Worm (Caenorhabditis elegans) whole organism, young adult: ENCODE results near the gene Y75B8A.18.
A peak's percentile ranks its signal among the peaks of the same experiment; 100 is the strongest.

Source experiments
- B0019.2 ChIP-seq: fragments of 200-800 bp; sonication (Bioruptor generic); conservative IDR thresholded peaks from 2 replicates; pipeline ENCODE4 v1.3.6; 2022; ENCODE audit warnings: missing genetic modification reagents, missing genetic modification characterization, missing compliant biosample characterization
- B0035.1 ChIP-seq: sonication (generic microtip); optimal IDR thresholded peaks from 2 replicates; lab custom pipeline; 2016; ENCODE audit warnings: missing genetic modification characterization, mild to moderate bottlenecking, missing compliant biosample characterization, missing genotype, missing genetic modification reagents
- B0336.3 ChIP-seq: fragments of 200-800 bp; sonication (Bioruptor generic); IDR thresholded peaks from 2 replicates; pipeline ENCODE4 v1.3.6; 2022; ENCODE audit warnings: missing genetic modification characterization, missing compliant biosample characterization
- C06A6.2 ChIP-seq: fragments of 200-800 bp; sonication (Bioruptor generic); conservative IDR thresholded peaks from 2 replicates; pipeline ENCODE4 v1.3.6; 2022; ENCODE audit warnings: missing genetic modification characterization, missing compliant biosample characterization
- C17E4.6 ChIP-seq: fragments of 200-800 bp; sonication (Bioruptor generic); IDR thresholded peaks from 2 replicates; pipeline ENCODE4 v1.3.6; 2022; ENCODE audit warnings: missing genetic modification reagents, missing genetic modification characterization, missing compliant biosample characterization
- F33H1.4 ChIP-seq: fragments of 200-800 bp; sonication (Bioruptor generic); IDR thresholded peaks from 2 replicates; pipeline ENCODE4 v1.3.6; 2022; ENCODE audit warnings: missing genetic modification reagents, missing genetic modification characterization, missing compliant biosample characterization
- F37B4.10 ChIP-seq: fragments of 200-800 bp; sonication (Bioruptor generic); IDR thresholded peaks from 2 replicates; pipeline ENCODE4 v1.3.6; 2022; ENCODE audit warnings: missing genetic modification characterization, missing compliant biosample characterization
- F52B5.7 ChIP-seq: sonication (generic microtip); optimal IDR thresholded peaks from 2 replicates; lab custom pipeline; 2016; ENCODE audit warnings: mild to moderate bottlenecking, missing genetic modification characterization, missing compliant biosample characterization
- F55B11.4 ChIP-seq: sonication (generic microtip); optimal IDR thresholded peaks from 2 replicates; lab custom pipeline; 2016; ENCODE audit warnings: missing compliant biosample characterization, missing genetic modification characterization, borderline replicate concordance; ENCODE audit not compliant: insufficient read depth
- F57A8.1 ChIP-seq: fragments of 200-800 bp; sonication (Bioruptor generic); optimal IDR thresholded peaks from 2 replicates; lab custom pipeline; 2018; ENCODE audit warnings: mild to moderate bottlenecking, missing genetic modification characterization, moderate library complexity, missing compliant biosample characterization
- Y67H2A.10 ChIP-seq: fragments of 200-800 bp; sonication (Bioruptor generic); conservative IDR thresholded peaks from 2 replicates; pipeline ENCODE4 v1.3.6; 2022; ENCODE audit warnings: missing genetic modification reagents, missing genetic modification characterization, missing compliant biosample characterization
- Y79H2A.3 ChIP-seq: fragments of 200-800 bp; sonication (Bioruptor generic); conservative IDR thresholded peaks from 2 replicates; pipeline ENCODE4 v1.3.6; 2022; ENCODE audit warnings: missing genetic modification reagents, missing genetic modification characterization, missing compliant biosample characterization
- Y95B8A.8 ChIP-seq: fragments of 200-800 bp; sonication (Bioruptor generic); IDR thresholded peaks from 2 replicates; pipeline ENCODE4 v1.3.6; 2022; ENCODE audit warnings: missing genetic modification reagents, missing genetic modification characterization, missing compliant biosample characterization
- ZK185.1 ChIP-seq: sonication (generic microtip); optimal IDR thresholded peaks from 2 replicates; lab custom pipeline; 2016; ENCODE audit warnings: mild to moderate bottlenecking, missing genetic modification characterization, missing compliant biosample characterization; ENCODE audit not compliant: poor library complexity, severe bottlenecking
- akir-1 ChIP-seq: fragments of 200-800 bp; sonication (Bioruptor generic); optimal IDR thresholded peaks from 2 replicates; lab custom pipeline; 2018; ENCODE audit warnings: mild to moderate bottlenecking, missing genetic modification characterization, moderate library complexity, missing compliant biosample characterization
- ama-1 ChIP-seq, 3 experiments: fragments of 150-350 bp in 1 of 3; sonication (generic microtip) in 2 of 3; optimal IDR thresholded peaks; 2 replicates each; lab custom pipeline; 2014 to 2018; ENCODE audit warnings: missing biosample characterization in 2 of 3, missing genetic modification characterization in 2 of 3, missing genetic modification reagents in 2 of 3
- atf-7 ChIP-seq: sonication (generic microtip); optimal IDR thresholded peaks from 2 replicates; lab custom pipeline; 2017; ENCODE audit warnings: mild to moderate bottlenecking, missing genetic modification characterization, missing compliant biosample characterization
- ceh-79 ChIP-seq: sonication (generic microtip); optimal IDR thresholded peaks from 2 replicates; lab custom pipeline; 2017; ENCODE audit warnings: mild to moderate bottlenecking, missing genetic modification characterization, missing compliant biosample characterization
- chd-7 ChIP-seq: sonication (generic microtip); optimal IDR thresholded peaks from 2 replicates; lab custom pipeline; 2016; ENCODE audit warnings: mild to moderate bottlenecking, missing genetic modification characterization, moderate library complexity, missing compliant biosample characterization
- dox-1 ChIP-seq: fragments of 200-800 bp; sonication (Bioruptor generic); IDR thresholded peaks from 2 replicates; pipeline ENCODE4 v1.3.6; 2022; ENCODE audit warnings: missing genetic modification reagents, missing genetic modification characterization, missing compliant biosample characterization
- dpff-1 ChIP-seq: sonication (generic microtip); optimal IDR thresholded peaks from 2 replicates; lab custom pipeline; 2017; ENCODE audit warnings: mild to moderate bottlenecking, missing genetic modification characterization, missing compliant biosample characterization
- dpl-1 ChIP-seq: fragments of 150-350 bp; optimal IDR thresholded peaks from 2 replicates; lab custom pipeline; 2014; ENCODE audit warnings: missing biosample characterization, missing genetic modification reagents, missing genetic modification characterization
- efl-1 ChIP-seq: fragments of 150-350 bp; optimal IDR thresholded peaks from 2 replicates; lab custom pipeline; 2014; ENCODE audit warnings: missing biosample characterization, missing genetic modification reagents, missing genetic modification characterization
- egl-18 ChIP-seq: fragments of 200-800 bp; sonication (Bioruptor generic); IDR thresholded peaks from 2 replicates; pipeline ENCODE4 v1.3.6; 2022; ENCODE audit warnings: missing genetic modification reagents, missing genetic modification characterization, missing compliant biosample characterization
- egrh-3 ChIP-seq: fragments of 200-800 bp; sonication (Bioruptor generic); IDR thresholded peaks from 2 replicates; pipeline ENCODE4 v1.3.6; 2022; ENCODE audit warnings: missing genetic modification reagents, missing genetic modification characterization, missing compliant biosample characterization
- him-1 ChIP-seq: sonication (generic microtip); optimal IDR thresholded peaks from 2 replicates; lab custom pipeline; 2016; ENCODE audit warnings: missing genotype, missing genetic modification reagents, missing genetic modification characterization, missing compliant biosample characterization
- hmg-20 ChIP-seq: fragments of 200-800 bp; sonication (Bioruptor generic); IDR thresholded peaks from 2 replicates; pipeline ENCODE4 v1.3.6; 2022; ENCODE audit warnings: missing genetic modification reagents, missing genetic modification characterization, missing compliant biosample characterization
- hsf-1 ChIP-seq: fragments of 200-800 bp; sonication (Bioruptor generic); IDR thresholded peaks from 2 replicates; pipeline ENCODE4 v1.3.6; 2022; ENCODE audit warnings: missing genetic modification reagents, missing genetic modification characterization, missing compliant biosample characterization
- lag-1 ChIP-seq: fragments of 200-800 bp; sonication (Bioruptor generic); IDR thresholded peaks from 2 replicates; pipeline ENCODE4 v1.3.6; 2022; ENCODE audit warnings: missing genetic modification reagents, missing genetic modification characterization, missing compliant biosample characterization
- let-607 ChIP-seq, 2 experiments: fragments of 200-800 bp in 1 of 2; sonication (Bioruptor generic) in 1 of 2; sonication (generic microtip) in 1 of 2; optimal IDR thresholded peaks; 2 replicates each; lab custom pipeline; 2016 to 2018; ENCODE audit warnings: mild to moderate bottlenecking in 2 of 2, missing compliant biosample characterization in 2 of 2, missing genetic modification characterization in 2 of 2, moderate library complexity in 2 of 2, missing genotype in 1 of 2
- lin-26 ChIP-seq: fragments of 200-800 bp; sonication (Bioruptor generic); IDR thresholded peaks from 2 replicates; pipeline ENCODE4 v1.3.6; 2022; ENCODE audit warnings: missing genetic modification reagents, missing genetic modification characterization, missing compliant biosample characterization
- lin-35 ChIP-seq, 3 experiments: fragments of 150-350 bp in 2 of 3; sonication (generic microtip) in 1 of 3; optimal IDR thresholded peaks; 2 replicates each; lab custom pipeline; 2014 to 2018; ENCODE audit warnings: missing biosample characterization in 3 of 3, missing genetic modification characterization in 3 of 3, missing genetic modification reagents in 3 of 3
- lin-40 ChIP-seq: sonication (generic microtip); optimal IDR thresholded peaks from 2 replicates; lab custom pipeline; 2016; ENCODE audit warnings: missing genetic modification characterization, mild to moderate bottlenecking, missing compliant biosample characterization, missing genotype, missing genetic modification reagents
- lin-54 ChIP-seq: fragments of 200-800 bp; sonication (Bioruptor generic); optimal IDR thresholded peaks from 2 replicates; lab custom pipeline; 2018; ENCODE audit warnings: mild to moderate bottlenecking, missing genetic modification characterization, missing compliant biosample characterization
- madf-3 ChIP-seq: fragments of 200-800 bp; sonication (Bioruptor generic); IDR thresholded peaks from 2 replicates; pipeline ENCODE4 v1.3.6; 2022; ENCODE audit warnings: missing genetic modification reagents, missing genetic modification characterization, missing compliant biosample characterization
- madf-6 ChIP-seq: fragments of 200-800 bp; sonication (Bioruptor generic); IDR thresholded peaks from 2 replicates; pipeline ENCODE4 v1.3.6; 2022; ENCODE audit warnings: missing genetic modification reagents, missing genetic modification characterization, missing compliant biosample characterization
- mcd-1 ChIP-seq: fragments of 200-800 bp; sonication (Bioruptor generic); IDR thresholded peaks from 2 replicates; pipeline ENCODE4 v1.3.6; 2022; ENCODE audit warnings: missing genetic modification reagents, missing genetic modification characterization, missing compliant biosample characterization
- nfya-2 ChIP-seq: fragments of 200-800 bp; sonication (Bioruptor generic); IDR thresholded peaks from 2 replicates; pipeline ENCODE4 v1.3.6; 2022; ENCODE audit warnings: missing genetic modification reagents, missing genetic modification characterization, missing compliant biosample characterization
- rcor-1 ChIP-seq: fragments of 200-800 bp; sonication (Bioruptor generic); IDR thresholded peaks from 2 replicates; pipeline ENCODE4 v1.3.6; 2022; ENCODE audit warnings: missing genetic modification reagents, missing genetic modification characterization, missing compliant biosample characterization
- sea-2 ChIP-seq: fragments of 200-800 bp; sonication (Bioruptor generic); IDR thresholded peaks from 2 replicates; pipeline ENCODE4 v1.3.6; 2022; ENCODE audit warnings: missing genetic modification characterization, missing compliant biosample characterization
- snpc-1.1 ChIP-seq: sonication (generic microtip); optimal IDR thresholded peaks from 2 replicates; lab custom pipeline; 2017; ENCODE audit warnings: missing genetic modification characterization, mild to moderate bottlenecking, missing compliant biosample characterization, antibody characterized with exemption, moderate library complexity, missing genotype, missing genetic modification reagents; ENCODE audit not compliant: insufficient read depth
- snpc-4 ChIP-seq, 5 experiments: fragments of 150-350 bp in 1 of 5; sonication (generic microtip) in 4 of 5; optimal IDR thresholded peaks; 2 replicates each; lab custom pipeline; 2014 to 2018; ENCODE audit warnings: missing genetic modification characterization in 5 of 5, missing biosample characterization in 3 of 5, antibody characterized with exemption in 2 of 5, mild to moderate bottlenecking in 2 of 5, missing compliant biosample characterization in 2 of 5, missing genotype in 2 of 5, moderate library complexity in 2 of 5, missing genetic modification reagents in 1 of 5
- unc-130 ChIP-seq: sonication (generic microtip); optimal IDR thresholded peaks from 2 replicates; lab custom pipeline; 2016; ENCODE audit warnings: missing genetic modification reagents, missing genetic modification characterization, missing compliant biosample characterization
- ztf-25 ChIP-seq: fragments of 200-800 bp; sonication (Bioruptor generic); IDR thresholded peaks from 2 replicates; pipeline ENCODE4 v1.3.6; 2022; ENCODE audit warnings: missing genetic modification reagents, missing genetic modification characterization, missing compliant biosample characterization
- ztf-28 ChIP-seq: fragments of 200-800 bp; sonication (Bioruptor generic); IDR thresholded peaks from 2 replicates; pipeline ENCODE4 v1.3.6; 2022; ENCODE audit warnings: missing genetic modification reagents, missing genetic modification characterization, missing compliant biosample characterization
- ztf-3 ChIP-seq: fragments of 200-800 bp; sonication (Bioruptor generic); optimal IDR thresholded peaks from 2 replicates; lab custom pipeline; 2018; ENCODE audit warnings: mild to moderate bottlenecking, missing genetic modification characterization, missing compliant biosample characterization

Y75B8A.18 gene

DNA sequence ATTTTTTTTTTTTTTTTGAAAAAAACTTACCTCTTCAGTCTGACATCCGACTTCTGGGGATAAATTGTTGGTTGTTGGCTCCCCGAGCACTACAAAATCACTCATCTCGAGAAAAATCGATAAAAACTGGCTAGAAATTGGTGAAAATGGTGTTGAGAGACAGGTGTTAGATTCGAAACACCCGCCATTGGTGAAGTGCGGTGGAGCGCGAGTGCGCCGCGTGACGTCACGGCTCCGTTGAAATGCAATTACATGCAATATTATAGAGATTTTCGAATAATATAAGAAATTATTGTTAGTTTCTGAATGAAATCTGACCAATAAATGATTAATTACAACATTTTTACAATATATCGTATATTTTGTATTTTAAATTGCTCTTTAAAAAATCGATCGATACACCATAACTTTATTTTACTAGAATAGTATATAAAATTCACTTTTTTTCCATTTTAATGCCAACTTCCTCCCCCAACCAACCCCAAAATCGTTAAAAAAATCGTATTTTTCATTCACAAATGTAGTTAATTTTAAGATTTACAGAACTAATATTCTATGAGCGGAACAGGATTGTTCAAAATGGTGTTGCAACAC is at the start of gene Y75B8A.18, which contains the start of gene Y75B8A.19:
Y75B8A.18 (minus strand) TSS at position 142 of the 594 bp plus-strand sequence.
Y75B8A.19 (plus strand) TSS at position 544 of the 594 bp plus-strand sequence.
- no peak for TF ChIP-seq B0336.3 (GFP tag; lab: Robert Waterston, UW)
- no peak for TF ChIP-seq ZK185.1 (tag; lab: Kevin White, UChicago)
- no peak for TF ChIP-seq F55B11.4
- TF ChIP-seq egl-18: no peak
- no peak for TF ChIP-seq lag-1 (GFP tag; lab: Robert Waterston, UW)
- peak; percentile 93 for TF ChIP-seq mcd-1 (GFP tag; lab: Robert Waterston, UW)
- peak; percentile 77 for TF ChIP-seq lin-54
- no peak for TF ChIP-seq lin-40 (tag; lab: Kevin White, UChicago)
- no peak for TF ChIP-seq chd-7
- no peak for TF ChIP-seq nfya-2 (GFP tag; lab: Robert Waterston, UW)
- no peak for TF ChIP-seq snpc-4 (GFP tag; optimal IDR thresholded peaks at IDR 0.05; lab: Kevin White, UChicago)
- peak in 1 of 4 experiments; percentile 25 for TF ChIP-seq snpc-4 (tag; optimal IDR thresholded peaks at IDR 0.05; lab: Kevin White, UChicago)
- no peak for TF ChIP-seq ztf-25 (GFP tag; lab: Robert Waterston, UW)
- TF ChIP-seq F37B4.10 (GFP tag; lab: Robert Waterston, UW): no peak
- no peak for TF ChIP-seq hmg-20 (GFP tag; lab: Robert Waterston, UW)
- no peak for TF ChIP-seq sea-2
- peak; percentile 44 for TF ChIP-seq dpl-1 (GFP tag; lab: Kevin White, UChicago)
- TF ChIP-seq F52B5.7 (tag; lab: Kevin White, UChicago): no peak
- no peak for TF ChIP-seq B0019.2
- TF ChIP-seq dpff-1 (tag; lab: Kevin White, UChicago): no peak
- no peak for TF ChIP-seq egrh-3 (GFP tag; lab: Robert Waterston, UW)
- no peak for TF ChIP-seq lin-26 (GFP tag; lab: Robert Waterston, UW)
- TF ChIP-seq him-1 (tag; lab: Kevin White, UChicago): no peak
- no peak for TF ChIP-seq ztf-3 (GFP tag; lab: Kevin White, UChicago)
- no peak for TF ChIP-seq unc-130 (GFP tag; lab: Kevin White, UChicago)
- TF ChIP-seq akir-1 (GFP tag; lab: Kevin White, UChicago): no peak
- TF ChIP-seq Y79H2A.3 (GFP tag; lab: Robert Waterston, UW): no peak
- no peak for TF ChIP-seq madf-3 (GFP tag; lab: Robert Waterston, UW)
- no peak for TF ChIP-seq snpc-1.1 (tag; lab: Kevin White, UChicago)
- no peak for TF ChIP-seq Y67H2A.10 (GFP tag; lab: Robert Waterston, UW)
- peak in 1 of 3 experiments; percentile 84 for TF ChIP-seq lin-35 (GFP tag; optimal IDR thresholded peaks at IDR 0.05; lab: Kevin White, UChicago)
- peak; percentile 65 for TF ChIP-seq efl-1 (GFP tag; lab: Kevin White, UChicago)
- TF ChIP-seq dox-1: no peak

DNA sequence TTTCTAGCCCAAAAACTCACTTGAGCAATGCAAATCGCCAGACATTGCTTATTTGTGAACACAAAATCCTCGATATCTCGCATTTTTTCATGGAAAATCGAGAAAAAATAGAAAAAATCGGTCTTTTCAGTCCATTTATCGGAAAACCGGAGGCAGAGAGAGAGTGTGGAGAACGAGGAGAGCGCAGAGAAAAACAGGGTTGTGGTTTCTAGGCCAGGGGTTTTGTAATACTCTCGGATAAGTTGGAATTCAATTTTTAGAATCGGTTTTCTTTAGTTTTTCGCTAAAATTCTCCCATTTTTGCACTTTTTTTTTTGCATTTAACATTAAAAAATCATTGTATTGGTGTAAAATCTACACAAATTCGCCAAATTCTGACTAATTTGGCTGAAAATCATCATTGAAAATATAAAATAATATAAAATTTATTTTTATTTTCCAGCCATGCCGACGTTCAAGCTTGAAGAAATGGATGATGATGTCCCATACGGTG is 47.6 kb upstream of the Y75B8A.18 start, which contains the start of the genes Y75B8A.24 and Y75B8A.25:
Y75B8A.24 (minus strand) TSS at position 155 of the 493 bp plus-strand sequence.
Y75B8A.25 (plus strand) TSS at position 443 of the 493 bp plus-strand sequence.
- no peak for TF ChIP-seq C17E4.6 (GFP tag; lab: Robert Waterston, UW)
- peak in 1 of 2 experiments; percentile 31 for TF ChIP-seq let-607 (tag; optimal IDR thresholded peaks at IDR 0.05; lab: Kevin White, UChicago)
- TF ChIP-seq B0336.3 (GFP tag; lab: Robert Waterston, UW): no peak
- no peak for TF ChIP-seq B0035.1 (tag; lab: Kevin White, UChicago)
- peak; percentile 20 for TF ChIP-seq snpc-4 (GFP tag; optimal IDR thresholded peaks at IDR 0.05; lab: Kevin White, UChicago)
- peak in 3 of 4 experiments; percentile 3 to 51 (median 47) for TF ChIP-seq snpc-4 (tag; optimal IDR thresholded peaks at IDR 0.05; lab: Kevin White, UChicago)
- TF ChIP-seq ama-1 (optimal IDR thresholded peaks at IDR 0.05; lab: Kevin White, UChicago): no peak
- TF ChIP-seq ama-1 (GFP tag; optimal IDR thresholded peaks at IDR 0.05; lab: Kevin White, UChicago): no peak
- peak; percentile 78 for TF ChIP-seq madf-6 (GFP tag; lab: Robert Waterston, UW)
- no peak for TF ChIP-seq C06A6.2 (GFP tag; lab: Robert Waterston, UW)
- TF ChIP-seq F57A8.1 (GFP tag; lab: Kevin White, UChicago): no peak
- TF ChIP-seq rcor-1 (GFP tag; lab: Robert Waterston, UW): peak; percentile 66
- TF ChIP-seq ceh-79 (tag; lab: Kevin White, UChicago): no peak
- no peak for TF ChIP-seq egrh-3 (GFP tag; lab: Robert Waterston, UW)
- TF ChIP-seq Y95B8A.8 (GFP tag; lab: Robert Waterston, UW): no peak
- no peak for TF ChIP-seq atf-7
- TF ChIP-seq hsf-1: no peak
- peak; percentile 56 for TF ChIP-seq F33H1.4 (GFP tag; lab: Robert Waterston, UW)
- TF ChIP-seq ztf-28 (GFP tag; lab: Robert Waterston, UW): no peak
